Worm (Caenorhabditis elegans): ENCODE data around the gene fkh-6.

ce11 chrII:4334448-4334847 lies 48.8 kb downstream of the fkh-6 start, which contains the start of gene madf-3:
- no peak for TF ChIP-seq elt-3 (tag; optimal IDR thresholded peaks at IDR 0.05)
- no peak for TF ChIP-seq mdl-1 (tag; optimal IDR thresholded peaks at IDR 0.05)
- TF ChIP-seq aly-2 (tag; optimal IDR thresholded peaks at IDR 0.05) = no peak
- no peak for TF ChIP-seq skn-1 (tag; optimal IDR thresholded peaks at IDR 0.05)
- TF ChIP-seq snpc-4 (tag; optimal IDR thresholded peaks at IDR 0.05) = no peak
- TF ChIP-seq lin-39 (tag; optimal IDR thresholded peaks at IDR 0.05) = no peak
- TF ChIP-seq egl-27 (tag; optimal IDR thresholded peaks at IDR 0.05) = no peak
- no peak for TF ChIP-seq Y55F3AM.14 (GFP tag; optimal IDR thresholded peaks at IDR 0.05)
- no peak for TF ChIP-seq ZK546.5 (tag; optimal IDR thresholded peaks at IDR 0.05)
- no peak for TF ChIP-seq fos-1 (tag; optimal IDR thresholded peaks at IDR 0.05)
- no peak for TF ChIP-seq ama-1 (optimal IDR thresholded peaks at IDR 0.05)
- no peak for TF ChIP-seq nhr-77 (tag; optimal IDR thresholded peaks at IDR 0.05)
- TF ChIP-seq unc-55 (GFP tag; optimal IDR thresholded peaks at IDR 0.05) = no peak
- no peak for TF ChIP-seq unc-62 (GFP tag; optimal IDR thresholded peaks at IDR 0.05)

Data from whole organism, L2 larva.